Fruit fly (Drosophila melanogaster) whole organism, embryonic: ENCODE data around the gene pyd.

Experiments
- Aef1 ChIP-seq: fragments of 200-800 bp; sonication (Bioruptor generic); IDR thresholded peaks from 3 replicates; pipeline ENCODE4 v1.3.6; 2022; ENCODE audit warnings: missing biosample characterization, missing genetic modification characterization
- Atf6 ChIP-seq: fragments of 200-800 bp; sonication (Bioruptor generic); IDR thresholded peaks from 2 replicates; pipeline ENCODE4 v1.3.6; 2022; ENCODE audit warnings: missing biosample characterization, missing genetic modification characterization
- Bgb ChIP-seq: fragments of 200-800 bp; sonication (Bioruptor generic); IDR thresholded peaks from 2 replicates; pipeline ENCODE4 v1.3.6; 2022; ENCODE audit warnings: missing biosample characterization, missing genetic modification characterization; ENCODE audit not compliant: partially characterized antibody
- CG11456 ChIP-seq: fragments of 200-800 bp; sonication (Bioruptor generic); IDR thresholded peaks from 3 replicates; pipeline ENCODE4 v1.3.6; 2022; ENCODE audit warnings: missing biosample characterization, missing genetic modification characterization
- CG11504 ChIP-seq: fragments of 200-800 bp; sonication (Bioruptor generic); optimal IDR thresholded peaks from 3 replicates; lab custom pipeline; 2019; ENCODE audit warnings: missing biosample characterization, mild to moderate bottlenecking, missing genetic modification characterization, moderate library complexity
- CG12071 ChIP-seq: fragments of 200-800 bp; sonication (Bioruptor generic); optimal IDR thresholded peaks from 3 replicates; lab custom pipeline; 2018; ENCODE audit warnings: missing biosample characterization, mild to moderate bottlenecking, missing genetic modification characterization
- CG12769 ChIP-seq: fragments of 200-800 bp; sonication (Bioruptor generic); optimal IDR thresholded peaks from 2 replicates; lab custom pipeline; 2019; ENCODE audit warnings: missing biosample characterization, mild to moderate bottlenecking, missing genetic modification characterization, moderate library complexity
- CG16779 ChIP-seq: fragments of 200-800 bp; sonication (Bioruptor generic); IDR thresholded peaks from 2 replicates; pipeline ENCODE4 v1.3.6; 2022; ENCODE audit warnings: missing biosample characterization, missing genetic modification characterization
- CG17359 ChIP-seq: fragments of 200-800 bp; sonication (Bioruptor generic); optimal IDR thresholded peaks from 3 replicates; lab custom pipeline; 2018; ENCODE audit warnings: missing biosample characterization, mild to moderate bottlenecking, missing genetic modification characterization, moderate library complexity
- CG18262 ChIP-seq: fragments of 200-800 bp; optimal IDR thresholded peaks from 3 replicates; lab custom pipeline; 2019; ENCODE audit warnings: missing biosample characterization, mild to moderate bottlenecking, missing genetic modification characterization, moderate library complexity
- CG18764 ChIP-seq: fragments of 200-800 bp; sonication (Bioruptor generic); optimal IDR thresholded peaks from 3 replicates; lab custom pipeline; 2016; ENCODE audit warnings: missing biosample characterization, missing genetic modification characterization
- CG30403 ChIP-seq: fragments of 200-800 bp; sonication (Bioruptor generic); optimal IDR thresholded peaks from 3 replicates; lab custom pipeline; 2016; ENCODE audit warnings: missing biosample characterization, missing genetic modification characterization
- CG3065 ChIP-seq: fragments of 200-800 bp; sonication (Bioruptor generic); optimal IDR thresholded peaks from 2 replicates; lab custom pipeline; 2016; ENCODE audit warnings: missing biosample characterization, missing genetic modification characterization
- CG32772 ChIP-seq: fragments of 200-800 bp; sonication (Bioruptor generic); IDR thresholded peaks from 2 replicates; pipeline ENCODE4 v1.3.6; 2022; ENCODE audit warnings: missing biosample characterization, missing genetic modification characterization
- CG3407 ChIP-seq: fragments of 200-800 bp; sonication (Bioruptor generic); optimal IDR thresholded peaks from 2 replicates; lab custom pipeline; 2018; ENCODE audit warnings: missing biosample characterization, mild to moderate bottlenecking, missing genetic modification characterization
- CG34422 ChIP-seq: fragments of 200-800 bp; sonication (Bioruptor generic); IDR thresholded peaks from 3 replicates; pipeline ENCODE4 v1.3.6; 2022; ENCODE audit warnings: missing biosample characterization, missing genetic modification characterization
- CG42726 ChIP-seq: fragments of 200-800 bp; sonication (Bioruptor generic); IDR thresholded peaks from 2 replicates; pipeline ENCODE4 v1.3.6; 2022; ENCODE audit warnings: missing biosample characterization, missing genetic modification characterization; ENCODE audit not compliant: partially characterized antibody
- CG4360 ChIP-seq: fragments of 200-800 bp; sonication (Bioruptor generic); IDR thresholded peaks from 2 replicates; pipeline ENCODE4 v1.3.6; 2022; ENCODE audit warnings: missing biosample characterization, missing genetic modification characterization
- CG5180 ChIP-seq: fragments of 200-800 bp; sonication (Bioruptor generic); optimal IDR thresholded peaks from 3 replicates; lab custom pipeline; 2017; ENCODE audit warnings: missing biosample characterization, missing genetic modification characterization, mild to moderate bottlenecking, moderate library complexity, missing genetic modification reagents
- CG5245 ChIP-seq: fragments of 200-800 bp; sonication (Bioruptor generic); optimal IDR thresholded peaks from 3 replicates; lab custom pipeline; 2016; ENCODE audit warnings: missing biosample characterization, missing genetic modification characterization
- CG7372 ChIP-seq: fragments of 200-800 bp; sonication (Bioruptor generic); IDR thresholded peaks from 2 replicates; pipeline ENCODE4 v1.3.6; 2022; ENCODE audit warnings: missing biosample characterization, missing genetic modification characterization
- CG7963 ChIP-seq: fragments of 200-800 bp; sonication (Bioruptor generic); IDR thresholded peaks from 3 replicates; pipeline ENCODE4 v1.3.6; 2022; ENCODE audit warnings: missing biosample characterization, missing genetic modification characterization; ENCODE audit not compliant: partially characterized antibody
- CTCF ChIP-seq: fragments of 200-800 bp; sonication (Bioruptor generic); optimal IDR thresholded peaks from 2 replicates; lab custom pipeline; 2017; ENCODE audit warnings: missing biosample characterization, mild to moderate bottlenecking, missing genetic modification characterization, moderate library complexity
- CkIIα-i1 ChIP-seq: fragments of 200-800 bp; sonication (Bioruptor generic); IDR thresholded peaks from 2 replicates; pipeline ENCODE4 v1.3.6; 2022; ENCODE audit warnings: missing biosample characterization, missing genetic modification characterization
- D19B ChIP-seq: fragments of 200-800 bp; sonication (Bioruptor generic); optimal IDR thresholded peaks from 2 replicates; lab custom pipeline; 2017; ENCODE audit warnings: missing biosample characterization, mild to moderate bottlenecking, missing genetic modification characterization
- Dad ChIP-seq: fragments of 200-800 bp; sonication (Bioruptor generic); optimal IDR thresholded peaks from 3 replicates; lab custom pipeline; 2016; ENCODE audit warnings: missing biosample characterization, missing genetic modification characterization
- Dp ChIP-seq: fragments of 200-800 bp; sonication (Bioruptor generic); optimal IDR thresholded peaks from 2 replicates; lab custom pipeline; 2018; ENCODE audit warnings: missing biosample characterization, mild to moderate bottlenecking, missing genetic modification characterization, moderate library complexity
- ERR ChIP-seq: fragments of 200-800 bp; sonication (Bioruptor generic); optimal IDR thresholded peaks from 2 replicates; lab custom pipeline; 2016; ENCODE audit warnings: missing biosample characterization, missing genetic modification characterization
- Ets65A ChIP-seq: fragments of 200-800 bp; sonication (Bioruptor generic); peaks from one replicate; lab custom pipeline; 2016; ENCODE audit warnings: missing biosample characterization, missing genetic modification characterization
- Gug ChIP-seq: fragments of 200-800 bp; sonication (Bioruptor generic); IDR thresholded peaks from 4 replicates; pipeline ENCODE4 v1.3.6; 2022; ENCODE audit warnings: missing biosample characterization, missing genetic modification characterization
- Hr78 ChIP-seq, 2 experiments: fragments of 200-800 bp in 1 of 2; fragments of >200 bp in 1 of 2; sonication (Bioruptor generic) in 1 of 2; optimal IDR thresholded peaks; 2 replicates each; lab custom pipeline; 2017 to 2019; ENCODE audit warnings: missing biosample characterization in 2 of 2, missing genetic modification characterization in 2 of 2, mild to moderate bottlenecking in 1 of 2, moderate library complexity in 1 of 2
- Max ChIP-seq: fragments of 200-800 bp; sonication (Bioruptor generic); optimal IDR thresholded peaks from 2 replicates; lab custom pipeline; 2016; ENCODE audit warnings: missing biosample characterization, mild to moderate bottlenecking, missing genetic modification characterization
- Med ChIP-seq: fragments of 200-800 bp; sonication (Bioruptor generic); peaks from one replicate; lab custom pipeline; 2016; ENCODE audit warnings: missing biosample characterization, missing genetic modification characterization, mild to moderate bottlenecking, inconsistent platforms, moderate library complexity
- Meics ChIP-seq: fragments of 200-800 bp; sonication (Bioruptor generic); optimal IDR thresholded peaks from 2 replicates; lab custom pipeline; 2017; ENCODE audit warnings: missing biosample characterization, mild to moderate bottlenecking, missing genetic modification characterization
- Myb ChIP-seq: fragments of 200-800 bp; sonication (Bioruptor generic); optimal IDR thresholded peaks from 2 replicates; lab custom pipeline; 2016; ENCODE audit warnings: missing biosample characterization, missing genetic modification characterization
- Nf-YA ChIP-seq: fragments of 200-800 bp; sonication (Bioruptor generic); IDR thresholded peaks from 2 replicates; pipeline ENCODE4 v1.3.6; 2022; ENCODE audit warnings: missing biosample characterization, missing genetic modification characterization
- Oaz ChIP-seq: fragments of 200-800 bp; sonication (Bioruptor generic); IDR thresholded peaks from 2 replicates; pipeline ENCODE4 v1.3.6; 2022; ENCODE audit warnings: missing biosample characterization, missing genetic modification characterization
- PHDP ChIP-seq: fragments of 200-800 bp; sonication (Bioruptor generic); optimal IDR thresholded peaks from 3 replicates; lab custom pipeline; 2018; ENCODE audit warnings: missing biosample characterization, mild to moderate bottlenecking, missing genetic modification characterization, moderate library complexity
- Ptx1 ChIP-seq: fragments of 200-800 bp; sonication (Bioruptor generic); IDR thresholded peaks from 2 replicates; pipeline ENCODE4 v1.3.6; 2022; ENCODE audit warnings: missing biosample characterization, missing genetic modification characterization
- ap ChIP-seq: fragments of 200-800 bp; sonication (Bioruptor generic); IDR thresholded peaks from 2 replicates; pipeline ENCODE4 v1.3.6; 2022; ENCODE audit warnings: missing biosample characterization, missing genetic modification characterization
- ara ChIP-seq: fragments of 200-800 bp; sonication (Bioruptor generic); IDR thresholded peaks from 2 replicates; pipeline ENCODE4 v1.3.6; 2022; ENCODE audit warnings: missing biosample characterization, missing genetic modification characterization
- br ChIP-seq: fragments of >200 bp; optimal IDR thresholded peaks from 2 replicates; lab custom pipeline; 2017
- ems ChIP-seq: fragments of 200-800 bp; sonication (Bioruptor generic); optimal IDR thresholded peaks from 3 replicates; lab custom pipeline; 2016; ENCODE audit warnings: missing biosample characterization, missing genetic modification characterization
- grau ChIP-seq: fragments of 200-800 bp; optimal IDR thresholded peaks from 3 replicates; lab custom pipeline; 2019; ENCODE audit warnings: missing biosample characterization, mild to moderate bottlenecking, missing genetic modification characterization, moderate library complexity
- kay ChIP-seq: fragments of 200-800 bp; sonication (Bioruptor generic); optimal IDR thresholded peaks from 2 replicates; lab custom pipeline; 2016; ENCODE audit warnings: missing biosample characterization, missing genetic modification characterization
- nerfin-2 ChIP-seq: fragments of 200-800 bp; sonication (Bioruptor generic); IDR thresholded peaks from 2 replicates; pipeline ENCODE4 v1.3.6; 2022; ENCODE audit warnings: missing biosample characterization, missing genetic modification characterization; ENCODE audit not compliant: partially characterized antibody
- sna ChIP-seq: fragments of 200-800 bp; sonication (Bioruptor generic); IDR thresholded peaks from 2 replicates; pipeline ENCODE4 v1.3.6; 2022; ENCODE audit warnings: missing biosample characterization, missing genetic modification characterization; ENCODE audit not compliant: partially characterized antibody
- sqz ChIP-seq: fragments of 200-800 bp; sonication (Bioruptor generic); optimal IDR thresholded peaks from 3 replicates; lab custom pipeline; 2018; ENCODE audit warnings: missing biosample characterization, mild to moderate bottlenecking, missing genetic modification characterization
- tio ChIP-seq: fragments of 200-800 bp; sonication (Bioruptor generic); optimal IDR thresholded peaks from 2 replicates; lab custom pipeline; 2017; ENCODE audit warnings: missing biosample characterization, missing genetic modification characterization, inconsistent platforms
- zf30C ChIP-seq: fragments of 200-800 bp; sonication (Bioruptor generic); optimal IDR thresholded peaks from 3 replicates; lab custom pipeline; 2018; ENCODE audit warnings: missing biosample characterization, mild to moderate bottlenecking, missing genetic modification characterization

pyd gene

DNA sequence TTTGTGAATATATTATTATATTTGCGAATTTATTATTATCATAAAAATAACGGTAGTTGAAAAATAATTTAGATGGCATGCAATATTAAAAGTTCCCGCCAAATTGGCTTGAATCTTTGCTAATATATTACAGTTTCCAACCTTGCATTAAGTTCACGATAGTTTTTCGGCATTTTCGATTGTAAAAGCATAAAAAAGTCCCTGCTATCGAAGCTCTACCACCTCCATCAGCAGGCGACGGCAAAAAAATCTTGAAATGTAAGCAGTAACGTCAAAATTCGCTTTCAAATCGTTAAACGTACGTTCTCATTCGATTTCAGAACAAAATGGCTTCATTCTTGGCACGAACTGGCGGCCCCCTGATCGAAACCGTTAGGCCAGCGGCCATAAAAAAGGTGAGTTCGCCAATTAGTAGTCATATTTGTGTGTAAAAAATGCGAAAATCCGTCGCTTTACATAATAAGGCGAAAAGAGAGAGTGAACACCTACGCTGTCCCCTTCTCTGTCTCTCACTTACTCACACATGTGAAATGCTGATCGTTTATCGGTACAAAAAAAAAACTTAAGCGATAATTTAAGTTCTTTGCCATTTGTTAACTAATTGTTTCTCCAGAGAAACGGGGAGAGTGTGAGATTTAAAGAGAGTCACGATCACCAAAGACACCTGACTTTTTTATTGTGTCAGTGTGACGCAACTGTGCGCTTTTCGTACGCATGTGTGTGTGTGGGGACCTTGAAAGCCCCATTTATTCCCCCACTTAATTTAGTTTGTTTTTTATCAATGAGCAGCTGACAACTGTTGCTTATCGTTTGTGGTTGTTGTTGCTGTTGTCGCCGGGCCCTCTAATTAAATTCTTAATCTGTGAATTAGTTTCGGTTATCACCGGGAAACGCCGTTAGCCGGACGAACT, 7.1 kb upstream of the pyd start, which contains the start of gene ScsbetaA (continued):
- TF ChIP-seq grau (tag; lab: Kevin White, UChicago) (no peak), CG5180 (GFP tag; lab: Kevin White, UChicago) (no peak), zf30C (GFP tag; lab: Kevin White, UChicago) (no peak), CTCF (peak; percentile 56), CG3065 (GFP tag; lab: Kevin White, UChicago) (no peak), CG7372 (no peak), CG18262 (no peak), Med (peak; percentile 75), Gug (GFP tag; lab: Robert Waterston, UW) (no peak), br (no peak), Max (GFP tag; lab: Kevin White, UChicago) (no peak), ap (GFP tag; lab: Robert Waterston, UW) (no peak), Ptx1 (GFP tag; lab: Robert Waterston, UW) (no peak), Hr78 (GFP tag; optimal IDR thresholded peaks at IDR 0.05; lab: Kevin White, UChicago) (no peak), CG3407 (GFP tag; lab: Kevin White, UChicago) (no peak), sqz (GFP tag; lab: Kevin White, UChicago) (peak; percentile 83), D19B (GFP tag; lab: Kevin White, UChicago) (no peak), CG11504 (no peak), CG42726 (peak; percentile 89), CG12071 (no peak), Nf-YA (GFP tag; lab: Robert Waterston, UW) (no peak), PHDP (tag; lab: Kevin White, UChicago) (no peak), CG7963 (GFP tag; lab: Robert Waterston, UW) (peak; percentile 67), Oaz (GFP tag; lab: Robert Waterston, UW) (no peak), CkIIα-i1 (GFP tag; lab: Robert Waterston, UW) (no peak), CG11456 (no peak), Meics (no peak), Atf6 (no peak), ems (no peak), tio (no peak), CG34422 (peak; percentile 16; the same call in 1 of the 3 replicates), CG30403 (GFP tag; lab: Kevin White, UChicago) (no peak), Dp (GFP tag; lab: Kevin White, UChicago) (peak; percentile 97), CG5245 (GFP tag; lab: Kevin White, UChicago) (no peak), CG17359 (tag; lab: Kevin White, UChicago) (no peak), CG4360 (GFP tag; lab: Robert Waterston, UW) (peak; percentile 59), Bgb (GFP tag; lab: Robert Waterston, UW) (peak; percentile 92), CG12769 (tag; lab: Kevin White, UChicago) (peak; percentile 62), Myb (GFP tag; lab: Kevin White, UChicago) (peak; percentile 72), sna (GFP tag; lab: Robert Waterston, UW) (peak; percentile 65; the same call in 1 of the 2 replicates), Ets65A (GFP tag; lab: Kevin White, UChicago) (peak; percentile 19), CG16779 (GFP tag; lab: Robert Waterston, UW) (no peak), Aef1 (GFP tag; lab: Robert Waterston, UW) (no peak), ara (GFP tag; lab: Robert Waterston, UW) (no peak), CG32772 (GFP tag; lab: Robert Waterston, UW) (no peak), ERR (GFP tag; lab: Kevin White, UChicago) (no peak), CG18764 (GFP tag; lab: Kevin White, UChicago) (no peak), nerfin-2 (GFP tag; lab: Robert Waterston, UW) (peak; percentile 57; the same call in 1 of the 2 replicates), Dad (no peak), kay (GFP tag; lab: Kevin White, UChicago) (peak; percentile 51)
